Worm (Caenorhabditis elegans): ENCODE data around the gene srd-55.
A peak's percentile ranks its signal among the peaks of the same experiment; 100 is the strongest.

The srd-55 gene

DNA sequence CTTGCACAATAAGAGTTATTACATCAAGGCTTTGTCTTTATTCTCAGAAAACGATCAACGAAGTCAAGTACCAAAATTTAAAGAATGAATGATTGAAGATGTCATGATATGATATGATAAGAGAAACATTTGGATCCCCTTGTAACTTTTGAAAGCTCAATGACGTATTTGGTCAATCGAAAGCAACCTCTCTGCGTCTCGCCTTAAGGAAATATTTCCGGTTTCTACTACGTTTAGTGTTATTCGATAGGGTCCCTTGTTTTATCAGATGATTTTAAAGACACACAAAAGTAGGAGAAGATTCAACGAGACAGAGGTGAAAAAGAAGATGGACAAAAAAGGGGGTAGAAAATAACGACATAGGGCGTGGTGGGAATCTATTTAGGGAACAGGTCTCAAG lies 5.0 kb downstream of the srd-55 start (continued):
- TF ChIP-seq nhr-90 (tag; optimal IDR thresholded peaks at IDR 0.05; ENCODE audit: poor library complexity) (no peak), F16B12.6 (tag; optimal IDR thresholded peaks at IDR 0.05) (no peak), nhr-12 (tag; optimal IDR thresholded peaks at IDR 0.05) (no peak), ceh-8 (GFP tag; optimal IDR thresholded peaks at IDR 0.05) (no peak), lin-14 (GFP tag; optimal IDR thresholded peaks at IDR 0.05) (peak; percentile 44), ets-5 (GFP tag; IDR thresholded peaks at IDR 0.05) (no peak), nhr-71 (tag; optimal IDR thresholded peaks at IDR 0.05) (peak; percentile 59), nhr-76 (tag; optimal IDR thresholded peaks at IDR 0.05) (no peak), unc-130 (tag; optimal IDR thresholded peaks at IDR 0.05) (no peak), egl-27 (tag; optimal IDR thresholded peaks at IDR 0.05) (no peak), nhr-19 (GFP tag; conservative IDR thresholded peaks at IDR 0.05) (peak; percentile 18), lir-3 (tag; optimal IDR thresholded peaks at IDR 0.05; ENCODE audit: poor library complexity) (no peak), pax-3 (tag; optimal IDR thresholded peaks at IDR 0.05) (no peak), tbx-2 (tag; optimal IDR thresholded peaks at IDR 0.05) (peak; percentile 37), fkh-10 (GFP tag; optimal IDR thresholded peaks at IDR 0.05) (no peak), elt-3 (tag; optimal IDR thresholded peaks at IDR 0.05) (peak in 5 of 6 experiments; percentile 32 to 73 (median 61)), grh-1 (GFP tag; IDR thresholded peaks at IDR 0.05) (peak; percentile 36; the same call in 1 of the 2 replicates), nhr-84 (tag; optimal IDR thresholded peaks at IDR 0.05) (no peak), mep-1 (tag; optimal IDR thresholded peaks at IDR 0.05) (no peak), rnt-1 (tag; optimal IDR thresholded peaks at IDR 0.05) (no peak), fkh-8 (tag; optimal IDR thresholded peaks at IDR 0.05) (no peak), mab-9 (GFP tag; IDR thresholded peaks at IDR 0.05) (no peak), tlp-1 (tag; optimal IDR thresholded peaks at IDR 0.05) (no peak), jun-1 (tag; optimal IDR thresholded peaks at IDR 0.05) (no peak)

- TF ChIP-seq sup-37 (GFP tag; optimal IDR thresholded peaks at IDR 0.05) (no peak), hlh-4 (tag; optimal IDR thresholded peaks at IDR 0.05) (no peak), zip-4 (GFP tag; optimal IDR thresholded peaks at IDR 0.05) (no peak)
These were observed 5.5 kb downstream of the srd-55 start for ce11 chrII:7413764-7414163.

- TF ChIP-seq rnt-1 (tag; optimal IDR thresholded peaks at IDR 0.05) (peak; percentile 32), blmp-1 (tag; optimal IDR thresholded peaks at IDR 0.05) (no peak), lin-14 (GFP tag; optimal IDR thresholded peaks at IDR 0.05) (peak; percentile 55)
These were observed 11.3 kb downstream of the srd-55 start for ce11 chrII:7419563-7419962.

- TF ChIP-seq mab-9 (GFP tag; IDR thresholded peaks at IDR 0.05): no peak
- no peak for TF ChIP-seq tbx-2 (tag; optimal IDR thresholded peaks at IDR 0.05)
- TF ChIP-seq ceh-8 (GFP tag; optimal IDR thresholded peaks at IDR 0.05): no peak
- TF ChIP-seq nhr-76 (tag; optimal IDR thresholded peaks at IDR 0.05): no peak
- TF ChIP-seq ztf-4 (tag; optimal IDR thresholded peaks at IDR 0.05): no peak
- TF ChIP-seq fkh-4 (tag; optimal IDR thresholded peaks at IDR 0.05; ENCODE audit: borderline replicate concordance): no peak
- TF ChIP-seq nhr-85 (tag): peak; percentile 39
- TF ChIP-seq C04F5.9 (tag; optimal IDR thresholded peaks at IDR 0.05): no peak
- no peak for TF ChIP-seq sptf-1 (tag; optimal IDR thresholded peaks at IDR 0.05)
- TF ChIP-seq unc-62 (GFP tag; optimal IDR thresholded peaks at IDR 0.05): no peak
- no peak for TF ChIP-seq mep-1 (tag; optimal IDR thresholded peaks at IDR 0.05)
- no peak for TF ChIP-seq skn-1 (tag; optimal IDR thresholded peaks at IDR 0.05)
- TF ChIP-seq ceh-90 (tag; optimal IDR thresholded peaks at IDR 0.05): no peak
- no peak for TF ChIP-seq C34B4.2 (tag; optimal IDR thresholded peaks at IDR 0.05)
- TF ChIP-seq blmp-1 (tag; optimal IDR thresholded peaks at IDR 0.05): peak; percentile 16
- TF ChIP-seq fos-1 (tag; optimal IDR thresholded peaks at IDR 0.05): no peak
- TF ChIP-seq grh-1 (GFP tag; IDR thresholded peaks at IDR 0.05): no peak
- no peak for TF ChIP-seq nhr-47 (tag; optimal IDR thresholded peaks at IDR 0.05)
- no peak for TF ChIP-seq nhr-11 (tag; optimal IDR thresholded peaks at IDR 0.05)
- no peak for TF ChIP-seq ceh-88 (GFP tag; IDR thresholded peaks at IDR 0.05)
- no peak for TF ChIP-seq aly-2 (tag; optimal IDR thresholded peaks at IDR 0.05)
- TF ChIP-seq fkh-10 (GFP tag; optimal IDR thresholded peaks at IDR 0.05): no peak
- TF ChIP-seq lin-39 (tag; optimal IDR thresholded peaks at IDR 0.05): no peak
- no peak for TF ChIP-seq pqm-1 (tag; optimal IDR thresholded peaks at IDR 0.05)
- peak; percentile 11 for TF ChIP-seq nhr-71 (tag; optimal IDR thresholded peaks at IDR 0.05)
- no peak for TF ChIP-seq dsc-1 (tag; optimal IDR thresholded peaks at IDR 0.05)
- no peak for TF ChIP-seq snpc-4 (tag; optimal IDR thresholded peaks at IDR 0.05)
- TF ChIP-seq efl-1 (optimal IDR thresholded peaks at IDR 0.05): no peak
- no peak for TF ChIP-seq efl-1 (GFP tag; optimal IDR thresholded peaks at IDR 0.05 in 1 of 2)
- TF ChIP-seq unc-130 (tag; optimal IDR thresholded peaks at IDR 0.05): no peak
These were observed 11.9 kb downstream of the srd-55 start for ce11 chrII:7420157-7420556.
